Fruit fly (Drosophila melanogaster): ENCODE measurements around the gene Aduk.

DNA sequence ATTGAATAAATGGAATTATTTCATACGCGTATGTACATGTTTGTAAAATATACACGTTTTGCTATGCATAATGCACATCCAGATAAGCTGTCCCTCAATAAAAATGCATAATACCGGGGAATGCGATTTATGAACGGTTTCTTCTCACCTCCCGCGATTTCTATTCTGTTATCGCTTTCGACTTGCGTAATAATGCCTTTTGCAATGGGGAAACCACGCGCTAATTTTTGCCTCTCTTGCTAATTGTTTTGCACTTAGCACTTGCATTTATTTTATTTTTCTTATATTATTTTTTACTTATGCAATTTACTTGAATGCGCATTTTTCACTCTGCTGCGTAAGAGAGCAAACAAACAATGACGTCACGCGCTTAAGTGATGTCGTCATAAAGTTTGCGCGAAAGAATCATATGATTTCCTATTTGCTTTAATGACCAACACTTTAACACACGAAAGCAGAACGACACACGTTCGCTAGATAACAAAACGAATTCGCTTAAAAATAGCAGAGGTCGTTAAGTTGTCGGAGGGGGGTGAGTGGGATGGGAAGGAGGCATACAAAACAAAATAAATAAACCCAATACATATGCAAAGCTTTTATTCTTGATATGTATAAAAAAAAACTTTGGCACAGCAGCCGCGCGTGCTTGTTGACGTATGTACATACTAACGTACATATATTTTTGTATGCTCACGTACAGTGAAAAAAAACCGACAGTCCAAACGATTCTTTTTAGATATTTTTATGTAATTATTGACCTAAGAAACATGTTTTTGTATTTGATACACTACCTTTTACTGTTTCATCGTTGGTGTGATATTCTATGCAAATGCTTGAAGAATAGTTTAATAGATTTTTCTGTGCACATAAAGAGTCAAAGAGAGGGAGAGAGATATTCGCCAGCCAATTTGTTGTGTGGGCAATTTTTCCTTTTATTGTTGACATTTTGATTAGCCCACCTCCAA is 17.2 kb upstream of the Aduk start:
- TF ChIP-seq CG12768 (GFP tag; optimal IDR thresholded peaks at IDR 0.05) (peak; percentile 57), CG1620 (GFP tag; optimal IDR thresholded peaks at IDR 0.05) (no peak), tj (GFP tag; optimal IDR thresholded peaks at IDR 0.05) (peak; percentile 50), CG5204 (GFP tag; optimal IDR thresholded peaks at IDR 0.05) (peak; percentile 10), CG7045 (GFP tag; optimal IDR thresholded peaks at IDR 0.05) (peak; percentile 14), Crg-1 (GFP tag; optimal IDR thresholded peaks at IDR 0.05) (peak; percentile 20), kay (GFP tag; ENCODE audit: borderline replicate concordance) (peak; percentile 93), Clk (GFP tag; optimal IDR thresholded peaks at IDR 0.05) (peak; percentile 11), CG11617 (GFP tag; optimal IDR thresholded peaks at IDR 0.05) (peak; percentile 70), bab1 (GFP tag; optimal IDR thresholded peaks at IDR 0.05) (peak; percentile 36), cic (GFP tag; optimal IDR thresholded peaks at IDR 0.05) (peak; percentile 57)
